Worm (Caenorhabditis elegans): ENCODE results near the gene W10G11.19.

Gene W10G11.19

ce11 chrII:3547282-3547681, 3.2 kb upstream of the W10G11.19 start (continued):
- TF ChIP-seq pat-9 (tag; optimal IDR thresholded peaks at IDR 0.05) (no peak), ceh-14 (tag; optimal IDR thresholded peaks at IDR 0.05) (no peak), pax-1 (tag; optimal IDR thresholded peaks at IDR 0.05) (no peak), ets-4 (tag; optimal IDR thresholded peaks at IDR 0.05) (no peak), ceh-2 (tag; optimal IDR thresholded peaks at IDR 0.05) (no peak), Y22D7AL.16 (tag; optimal IDR thresholded peaks at IDR 0.05) (no peak), unc-42 (tag; optimal IDR thresholded peaks at IDR 0.05) (peak; percentile 81), unc-3 (GFP tag; conservative IDR thresholded peaks at IDR 0.05) (no peak), unc-3 (tag; optimal IDR thresholded peaks at IDR 0.05) (no peak), elt-4 (tag; optimal IDR thresholded peaks at IDR 0.05) (no peak), ceh-22 (tag; optimal IDR thresholded peaks at IDR 0.05) (no peak), lim-6 (tag; optimal IDR thresholded peaks at IDR 0.05) (no peak), ceh-45 (GFP tag; IDR thresholded peaks at IDR 0.05) (no peak), npax-4 (tag; optimal IDR thresholded peaks at IDR 0.05) (no peak), ceh-6 (GFP tag; optimal IDR thresholded peaks at IDR 0.05) (no peak), T23F11.4 (GFP tag; optimal IDR thresholded peaks at IDR 0.05) (no peak), lin-11 (tag; optimal IDR thresholded peaks at IDR 0.05) (no peak), K02D7.2 (tag; optimal IDR thresholded peaks at IDR 0.05) (no peak), tbx-2 (tag; optimal IDR thresholded peaks at IDR 0.05) (peak; percentile 48), pha-2 (tag; optimal IDR thresholded peaks at IDR 0.05) (no peak), C08G9.2 (tag; optimal IDR thresholded peaks at IDR 0.05) (peak; percentile 51), sox-2 (GFP tag; IDR thresholded peaks at IDR 0.05) (no peak), dve-1 (tag; optimal IDR thresholded peaks at IDR 0.05) (no peak), pros-1 (tag; optimal IDR thresholded peaks at IDR 0.05) (no peak), ceh-19 (GFP tag; optimal IDR thresholded peaks at IDR 0.05) (no peak), hlh-13 (GFP tag; optimal IDR thresholded peaks at IDR 0.05) (no peak), dmd-4 (tag; optimal IDR thresholded peaks at IDR 0.05; ENCODE audit: borderline replicate concordance) (no peak), tbx-7 (tag; optimal IDR thresholded peaks at IDR 0.05) (no peak), F13H6.1 (tag; optimal IDR thresholded peaks at IDR 0.05) (no peak), ceh-34 (tag; optimal IDR thresholded peaks at IDR 0.05) (peak; percentile 53), ceh-30 (tag; optimal IDR thresholded peaks at IDR 0.05) (no peak), ceh-31 (tag; optimal IDR thresholded peaks at IDR 0.05) (peak; percentile 82), hlh-8 (tag; optimal IDR thresholded peaks at IDR 0.05) (no peak), C38D4.7 (GFP tag; optimal IDR thresholded peaks at IDR 0.05) (no peak), pqm-1 (tag; optimal IDR thresholded peaks at IDR 0.05) (no peak), ceh-24 (tag; optimal IDR thresholded peaks at IDR 0.05) (no peak), rnt-1 (tag; optimal IDR thresholded peaks at IDR 0.05) (peak; percentile 20), gmeb-2 (tag; optimal IDR thresholded peaks at IDR 0.05) (no peak), nhr-11 (tag; optimal IDR thresholded peaks at IDR 0.05) (no peak), nhr-232 (tag; optimal IDR thresholded peaks at IDR 0.05) (no peak), ceh-9 (tag; optimal IDR thresholded peaks at IDR 0.05) (no peak), unc-86 (tag; optimal IDR thresholded peaks at IDR 0.05) (no peak), pag-3 (tag; optimal IDR thresholded peaks at IDR 0.05; ENCODE audit: borderline replicate concordance) (no peak), K09A11.1 (tag; optimal IDR thresholded peaks at IDR 0.05; ENCODE audit: insufficient read depth) (no peak), unc-55 (GFP tag; optimal IDR thresholded peaks at IDR 0.05) (no peak), syd-9 (tag; optimal IDR thresholded peaks at IDR 0.05) (peak; percentile 47), eyg-1 (tag; optimal IDR thresholded peaks at IDR 0.05) (no peak)
